Fruit fly (Drosophila melanogaster) whole organism, embryonic: Measurements from ENCODE around the gene Hsp110.
A peak's percentile ranks its signal among the peaks of the same experiment; 100 is the strongest.

Source experiments
- CG11398 ChIP-seq: fragments of 200-800 bp; sonication (Bioruptor generic); optimal IDR thresholded peaks from 2 replicates; lab custom pipeline; 2016; ENCODE audit warnings: missing biosample characterization, missing genetic modification characterization
- CG12104 ChIP-seq: fragments of 200-800 bp; sonication (Bioruptor generic); optimal IDR thresholded peaks from 3 replicates; lab custom pipeline; 2016; ENCODE audit warnings: missing biosample characterization, missing genetic modification characterization
- CG12236 ChIP-seq: fragments of 200-800 bp; sonication (Bioruptor generic); optimal IDR thresholded peaks from 2 replicates; lab custom pipeline; 2016; ENCODE audit warnings: missing biosample characterization, missing genetic modification characterization
- CG12299 ChIP-seq: fragments of 200-800 bp; sonication (Bioruptor generic); optimal IDR thresholded peaks from 2 replicates; lab custom pipeline; 2018; ENCODE audit warnings: missing biosample characterization, mild to moderate bottlenecking, missing genetic modification characterization
- CG14710 ChIP-seq: fragments of 200-800 bp; sonication (Bioruptor generic); optimal IDR thresholded peaks from 3 replicates; lab custom pipeline; 2019; ENCODE audit warnings: missing biosample characterization, mild to moderate bottlenecking, missing genetic modification characterization, moderate library complexity
- CG1603 ChIP-seq: fragments of 200-800 bp; sonication (Bioruptor generic); optimal IDR thresholded peaks from 2 replicates; lab custom pipeline; 2019; ENCODE audit warnings: missing biosample characterization, mild to moderate bottlenecking, missing genetic modification characterization, moderate library complexity
- CG17568 ChIP-seq: fragments of 200-800 bp; sonication (Bioruptor generic); optimal IDR thresholded peaks from 2 replicates; lab custom pipeline; 2018; ENCODE audit warnings: missing biosample characterization, mild to moderate bottlenecking, missing genetic modification characterization, moderate library complexity
- CG17912 ChIP-seq: fragments of 200-800 bp; sonication (Bioruptor generic); optimal IDR thresholded peaks from 2 replicates; lab custom pipeline; 2018; ENCODE audit warnings: missing biosample characterization, mild to moderate bottlenecking, missing genetic modification characterization
- CG2678 ChIP-seq: fragments of 200-800 bp; sonication (Bioruptor generic); optimal IDR thresholded peaks from 3 replicates; lab custom pipeline; 2019; ENCODE audit warnings: missing biosample characterization, mild to moderate bottlenecking, missing genetic modification characterization, moderate library complexity
- CG32767 ChIP-seq: fragments of 200-800 bp; sonication (Bioruptor generic); IDR thresholded peaks from 2 replicates; pipeline ENCODE4 v1.3.6; 2022; ENCODE audit warnings: missing biosample characterization, missing genetic modification characterization
- CG33213 ChIP-seq: fragments of 200-800 bp; sonication (Bioruptor generic); optimal IDR thresholded peaks from 3 replicates; lab custom pipeline; 2016; ENCODE audit warnings: missing biosample characterization, missing genetic modification characterization
- CG34376 ChIP-seq: fragments of 200-800 bp; sonication (Bioruptor generic); optimal IDR thresholded peaks from 2 replicates; lab custom pipeline; 2018; ENCODE audit warnings: missing biosample characterization, mild to moderate bottlenecking, missing genetic modification characterization
- CG4328 ChIP-seq: fragments of 200-800 bp; sonication (Bioruptor generic); optimal IDR thresholded peaks from 3 replicates; lab custom pipeline; 2017; ENCODE audit warnings: missing biosample characterization, missing genetic modification reagents, missing genetic modification characterization
- CG43689 ChIP-seq: fragments of 200-800 bp; sonication (Bioruptor generic); IDR thresholded peaks from 2 replicates; pipeline ENCODE4 v1.3.6; 2022; ENCODE audit warnings: missing biosample characterization, missing genetic modification characterization
- CG5180 ChIP-seq: fragments of 200-800 bp; sonication (Bioruptor generic); optimal IDR thresholded peaks from 3 replicates; lab custom pipeline; 2017; ENCODE audit warnings: missing biosample characterization, missing genetic modification characterization, mild to moderate bottlenecking, moderate library complexity, missing genetic modification reagents
- CG5245 ChIP-seq: fragments of 200-800 bp; sonication (Bioruptor generic); optimal IDR thresholded peaks from 3 replicates; lab custom pipeline; 2016; ENCODE audit warnings: missing biosample characterization, missing genetic modification characterization
- CG7372 ChIP-seq: fragments of 200-800 bp; sonication (Bioruptor generic); IDR thresholded peaks from 2 replicates; pipeline ENCODE4 v1.3.6; 2022; ENCODE audit warnings: missing biosample characterization, missing genetic modification characterization
- CG7745 ChIP-seq: fragments of 200-800 bp; sonication (Bioruptor generic); optimal IDR thresholded peaks from 2 replicates; lab custom pipeline; 2018; ENCODE audit warnings: missing biosample characterization, mild to moderate bottlenecking, missing genetic modification characterization, moderate library complexity
- CG8281 ChIP-seq: fragments of 200-800 bp; sonication (Bioruptor generic); optimal IDR thresholded peaks from 2 replicates; lab custom pipeline; 2018; ENCODE audit warnings: missing biosample characterization, mild to moderate bottlenecking, missing genetic modification characterization, moderate library complexity
- CG8290 ChIP-seq, 3 experiments: fragments of 200-800 bp; sonication (Bioruptor generic); optimal IDR thresholded peaks; 2 replicates each; lab custom pipeline; 2016 to 2019; ENCODE audit warnings: missing biosample characterization in 3 of 3, missing genetic modification characterization in 3 of 3, mild to moderate bottlenecking in 2 of 3, moderate library complexity in 1 of 3
- CG8388 ChIP-seq: fragments of 200-800 bp; sonication (Bioruptor generic); optimal IDR thresholded peaks from 2 replicates; lab custom pipeline; 2019; ENCODE audit warnings: missing biosample characterization, mild to moderate bottlenecking, missing genetic modification characterization, moderate library complexity
- Chrac-16 ChIP-seq: fragments of 200-800 bp; sonication (Bioruptor generic); optimal IDR thresholded peaks from 3 replicates; lab custom pipeline; 2016; ENCODE audit warnings: missing biosample characterization, missing genetic modification characterization
- CoRest ChIP-seq: fragments of 200-800 bp; sonication (Bioruptor generic); optimal IDR thresholded peaks from 3 replicates; lab custom pipeline; 2018; ENCODE audit warnings: missing biosample characterization, mild to moderate bottlenecking, missing genetic modification characterization, moderate library complexity
- D19B ChIP-seq: fragments of 200-800 bp; sonication (Bioruptor generic); optimal IDR thresholded peaks from 2 replicates; lab custom pipeline; 2017; ENCODE audit warnings: missing biosample characterization, mild to moderate bottlenecking, missing genetic modification characterization
- Dll ChIP-seq: fragments of 200-800 bp; sonication (Bioruptor generic); IDR thresholded peaks from 4 replicates; pipeline ENCODE4 v1.3.6; 2022; ENCODE audit warnings: missing biosample characterization, missing genetic modification characterization; ENCODE audit not compliant: partially characterized antibody
- HHEX ChIP-seq: fragments of 200-800 bp; sonication (Bioruptor generic); optimal IDR thresholded peaks from 3 replicates; lab custom pipeline; 2017; ENCODE audit warnings: missing biosample characterization, mild to moderate bottlenecking, missing genetic modification characterization, missing genetic modification reagents
- HmgD ChIP-seq: fragments of 200-800 bp; sonication (Bioruptor generic); optimal IDR thresholded peaks from 3 replicates; lab custom pipeline; 2016; ENCODE audit warnings: missing biosample characterization, missing genetic modification characterization
- HmgZ ChIP-seq: fragments of 200-800 bp; sonication (Bioruptor generic); optimal IDR thresholded peaks from 2 replicates; lab custom pipeline; 2018; ENCODE audit warnings: missing biosample characterization, mild to moderate bottlenecking, missing genetic modification characterization
- Hmx ChIP-seq: fragments of 200-800 bp; sonication (Bioruptor generic); optimal IDR thresholded peaks from 2 replicates; lab custom pipeline; 2016; ENCODE audit warnings: missing biosample characterization, missing genetic modification characterization
- NC2β ChIP-seq: fragments of 200-800 bp; sonication (Bioruptor generic); optimal IDR thresholded peaks from 2 replicates; lab custom pipeline; 2016; ENCODE audit warnings: missing biosample characterization, missing genetic modification characterization
- NK7.1 ChIP-seq: fragments of 200-800 bp; sonication (Bioruptor generic); optimal IDR thresholded peaks from 3 replicates; lab custom pipeline; 2016; ENCODE audit warnings: missing biosample characterization, missing genetic modification characterization
- PHDP ChIP-seq: fragments of 200-800 bp; sonication (Bioruptor generic); optimal IDR thresholded peaks from 3 replicates; lab custom pipeline; 2018; ENCODE audit warnings: missing biosample characterization, mild to moderate bottlenecking, missing genetic modification characterization, moderate library complexity
- Sry-β ChIP-seq: fragments of 200-800 bp; sonication (Bioruptor generic); optimal IDR thresholded peaks from 2 replicates; lab custom pipeline; 2018; ENCODE audit warnings: missing biosample characterization, mild to moderate bottlenecking, missing genetic modification characterization, moderate library complexity
- Ssrp ChIP-seq: fragments of 200-800 bp; sonication (Bioruptor generic); optimal IDR thresholded peaks from 2 replicates; lab custom pipeline; 2018; ENCODE audit warnings: missing biosample characterization, mild to moderate bottlenecking, missing genetic modification characterization, moderate library complexity
- ac ChIP-seq: fragments of 200-800 bp; sonication (Bioruptor generic); optimal IDR thresholded peaks from 3 replicates; lab custom pipeline; 2017; ENCODE audit warnings: missing biosample characterization, mild to moderate bottlenecking, missing genetic modification characterization
- cg ChIP-seq: fragments of 200-800 bp; sonication (Bioruptor generic); optimal IDR thresholded peaks from 3 replicates; lab custom pipeline; 2019; ENCODE audit warnings: missing biosample characterization, mild to moderate bottlenecking, missing genetic modification characterization, moderate library complexity
- chif ChIP-seq, 2 experiments: fragments of 200-800 bp; sonication (Bioruptor generic); optimal IDR thresholded peaks; 3 replicates each; lab custom pipeline; 2016; ENCODE audit warnings: missing biosample characterization in 2 of 2, missing genetic modification characterization in 2 of 2
- dmrt99B ChIP-seq: fragments of 200-800 bp; sonication (Bioruptor generic); optimal IDR thresholded peaks from 2 replicates; lab custom pipeline; 2018; ENCODE audit warnings: missing biosample characterization, mild to moderate bottlenecking, missing genetic modification characterization, moderate library complexity
- ewg ChIP-seq: fragments of 200-800 bp; sonication (Bioruptor generic); optimal IDR thresholded peaks from 3 replicates; lab custom pipeline; 2017; ENCODE audit warnings: mild to moderate bottlenecking, missing biosample characterization, missing genetic modification reagents, missing genetic modification characterization
- fd64A ChIP-seq: fragments of 200-800 bp; sonication (Bioruptor generic); optimal IDR thresholded peaks from 3 replicates; lab custom pipeline; 2018; ENCODE audit warnings: missing biosample characterization, mild to moderate bottlenecking, missing genetic modification characterization
- hkb ChIP-seq, 2 experiments: fragments of 200-800 bp in 1 of 2; fragments of >200 bp in 1 of 2; sonication (Bioruptor generic) in 1 of 2; IDR thresholded peaks in 1 of 2; optimal IDR thresholded peaks in 1 of 2; 2 replicates each; pipeline versions ENCODE4 v1.3.6 to Lab custom; 2017 to 2022; ENCODE audit warnings: missing biosample characterization in 1 of 2, missing genetic modification characterization in 1 of 2
- lbe ChIP-seq: fragments of 200-800 bp; sonication (Bioruptor generic); optimal IDR thresholded peaks from 2 replicates; lab custom pipeline; 2016; ENCODE audit warnings: missing biosample characterization, mild to moderate bottlenecking, missing genetic modification characterization
- lov ChIP-seq, 2 experiments: fragments of 200-800 bp in 1 of 2; fragments of >200 bp in 1 of 2; sonication (Bioruptor generic) in 1 of 2; IDR thresholded peaks in 1 of 2; optimal IDR thresholded peaks in 1 of 2; 2 replicates in 1 of 2; 3 replicates in 1 of 2; pipeline versions ENCODE4 v1.3.6 to Lab custom; 2017 to 2022; ENCODE audit warnings: missing biosample characterization in 1 of 2, missing genetic modification characterization in 1 of 2
- odd ChIP-seq: fragments of 200-800 bp; sonication (Bioruptor generic); optimal IDR thresholded peaks from 2 replicates; lab custom pipeline; 2017; ENCODE audit warnings: missing biosample characterization, mild to moderate bottlenecking, missing genetic modification characterization
- pfk ChIP-seq: fragments of 200-800 bp; sonication (Bioruptor generic); optimal IDR thresholded peaks from 2 replicates; lab custom pipeline; 2018; ENCODE audit warnings: missing biosample characterization, mild to moderate bottlenecking, missing genetic modification characterization, moderate library complexity
- ranshi ChIP-seq: fragments of 200-800 bp; sonication (Bioruptor generic); IDR thresholded peaks from 2 replicates; pipeline ENCODE4 v1.3.6; 2022; ENCODE audit warnings: missing biosample characterization, missing genetic modification characterization
- slbo ChIP-seq: fragments of 200-800 bp; sonication (Bioruptor generic); IDR thresholded peaks from 2 replicates; pipeline ENCODE4 v1.3.6; 2022; ENCODE audit warnings: missing biosample characterization, missing genetic modification characterization

The Hsp110 gene

DNA sequence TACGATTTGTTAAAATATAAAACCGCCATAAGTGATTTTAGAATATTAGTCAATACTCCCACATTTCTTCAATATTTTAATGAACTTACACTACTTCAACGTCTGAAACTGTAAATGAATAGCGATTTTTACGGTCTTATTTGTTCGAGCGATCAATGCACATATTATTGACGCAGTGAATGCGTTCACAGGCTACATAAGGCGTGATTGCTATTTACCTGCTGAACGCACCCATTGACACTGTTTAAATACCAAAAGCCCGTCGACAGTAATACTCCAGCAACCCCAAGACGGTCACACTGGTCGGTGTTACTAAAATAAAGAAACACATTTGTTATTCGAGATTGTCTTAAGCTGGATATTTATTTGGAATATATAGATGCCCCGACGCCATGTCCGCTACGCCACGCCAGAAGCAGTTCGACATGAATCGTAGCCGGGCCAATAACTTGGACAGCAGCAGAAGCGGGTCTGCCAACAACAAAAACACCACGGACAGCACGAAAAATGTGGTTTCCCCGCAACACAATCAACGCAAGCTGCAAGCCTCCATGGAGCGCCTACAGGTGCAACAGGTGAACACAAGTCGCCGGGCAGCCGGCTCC is 14.2 kb downstream of the Hsp110 start, which contains the start of gene CG6833 (continued):
- peak; percentile 27 for TF ChIP-seq CG4328 (GFP tag; lab: Kevin White, UChicago)
- TF ChIP-seq CG7745: no peak
- no peak for TF ChIP-seq CG17568
- TF ChIP-seq cg (GFP tag; lab: Kevin White, UChicago): no peak
- TF ChIP-seq HmgD (GFP tag; lab: Kevin White, UChicago): peak; percentile 89
- peak; percentile 50 for TF ChIP-seq HHEX
- peak; percentile 87 for TF ChIP-seq CG33213 (GFP tag; lab: Kevin White, UChicago)
- TF ChIP-seq PHDP: peak; percentile 10
- no peak for TF ChIP-seq D19B
- TF ChIP-seq NC2β: peak; percentile 62
- peak; percentile 77 for TF ChIP-seq CG14710
- TF ChIP-seq CG8290 (GFP tag; optimal IDR thresholded peaks at IDR 0.05; lab: Kevin White, UChicago): peak; percentile 65
- TF ChIP-seq CG8290 (tag; optimal IDR thresholded peaks at IDR 0.05; lab: Kevin White, UChicago): peak in 1 of 2 experiments; percentile 92
- TF ChIP-seq Chrac-16 (GFP tag; lab: Kevin White, UChicago): peak; percentile 51
- TF ChIP-seq CG7372: peak; percentile 76
- peak; percentile 5 for TF ChIP-seq CG34376 (GFP tag; lab: Kevin White, UChicago)
- TF ChIP-seq CG17912 (GFP tag; lab: Kevin White, UChicago): peak; percentile 25
- peak; percentile 55; the same call in 1 of the 2 replicates for TF ChIP-seq CG32767 (GFP tag; lab: Robert Waterston, UW)
- peak; percentile 3 for TF ChIP-seq CG8388 (GFP tag; lab: Kevin White, UChicago)
- no peak for TF ChIP-seq ac (GFP tag; lab: Kevin White, UChicago)
- TF ChIP-seq lov (optimal IDR thresholded peaks at IDR 0.05; lab: Kevin White, UChicago): no peak
- TF ChIP-seq lov (GFP tag; IDR thresholded peaks at IDR 0.05; lab: Robert Waterston, UW): peak; percentile 57; the same call in 2 of the 3 replicates
- peak; percentile 44 for TF ChIP-seq CG12236 (GFP tag; lab: Kevin White, UChicago)
- TF ChIP-seq ewg (GFP tag; lab: Kevin White, UChicago): peak; percentile 38
- peak; percentile 78 for TF ChIP-seq ranshi (GFP tag; lab: Robert Waterston, UW)
- peak; percentile 60 to 72 for TF ChIP-seq chif (GFP tag; optimal IDR thresholded peaks at IDR 0.05; lab: Kevin White, UChicago)
- peak; percentile 74 for TF ChIP-seq CG5245 (GFP tag; lab: Kevin White, UChicago)
- peak; percentile 94 for TF ChIP-seq slbo (GFP tag; lab: Robert Waterston, UW)
- TF ChIP-seq CG8281 (tag; lab: Kevin White, UChicago): peak; percentile 15
- TF ChIP-seq Hmx: no peak
- TF ChIP-seq odd (GFP tag; lab: Kevin White, UChicago): no peak
- TF ChIP-seq Dll (GFP tag; lab: Robert Waterston, UW): 0 out of 4 replicates have a peak, but pooled peaks have one; percentile 31
- peak; percentile 46 for TF ChIP-seq Sry-β (GFP tag; lab: Kevin White, UChicago)
- TF ChIP-seq NK7.1 (GFP tag; lab: Kevin White, UChicago): peak; percentile 78
- TF ChIP-seq HmgZ (tag; lab: Kevin White, UChicago): peak; percentile 62
- TF ChIP-seq CG11398 (GFP tag; lab: Kevin White, UChicago): peak; percentile 38
- peak; percentile 83 for TF ChIP-seq CG1603
- TF ChIP-seq CG12299 (tag; lab: Kevin White, UChicago): no peak
- TF ChIP-seq lbe (GFP tag; lab: Kevin White, UChicago): no peak
- no peak for TF ChIP-seq hkb (optimal IDR thresholded peaks at IDR 0.05; lab: Kevin White, UChicago)
- TF ChIP-seq hkb (GFP tag; IDR thresholded peaks at IDR 0.05; lab: Robert Waterston, UW): peak; percentile 72
- peak; percentile 57 for TF ChIP-seq dmrt99B (tag; lab: Kevin White, UChicago)
- no peak for TF ChIP-seq pfk (GFP tag; lab: Kevin White, UChicago)
- TF ChIP-seq Ssrp (tag; lab: Kevin White, UChicago): peak; percentile 29
- peak; percentile 66 for TF ChIP-seq CoRest
- TF ChIP-seq fd64A (GFP tag; lab: Kevin White, UChicago): no peak
- no peak for TF ChIP-seq CG5180 (GFP tag; lab: Kevin White, UChicago)
- TF ChIP-seq CG43689: peak; percentile 46; the same call in 1 of the 2 replicates
- peak; percentile 69 for TF ChIP-seq CG2678 (tag; lab: Kevin White, UChicago)
- peak; percentile 7 for TF ChIP-seq CG12104
